Worm (Caenorhabditis elegans): ENCODE data around the gene irld-20.

- TF ChIP-seq che-1 (tag; optimal IDR thresholded peaks at IDR 0.05) (no peak), ahr-1 (tag; optimal IDR thresholded peaks at IDR 0.05) (no peak), lin-11 (tag; optimal IDR thresholded peaks at IDR 0.05) (no peak), fkh-10 (GFP tag; optimal IDR thresholded peaks at IDR 0.05) (no peak), hlh-30 (tag; optimal IDR thresholded peaks at IDR 0.05; ENCODE audit: insufficient read depth) (no peak), fax-1 (tag; optimal IDR thresholded peaks at IDR 0.05) (no peak), ama-1 (optimal IDR thresholded peaks at IDR 0.05) (no peak), F13H6.1 (tag; optimal IDR thresholded peaks at IDR 0.05) (no peak), sdc-2 (tag; optimal IDR thresholded peaks at IDR 0.05) (no peak), dmd-4 (tag; optimal IDR thresholded peaks at IDR 0.05; ENCODE audit: borderline replicate concordance) (no peak)
These were observed 39.2 kb upstream of the irld-20 start for ce11 chrIII:12711682-12712081.

Measured in whole organism, late embryonic.